Worm (Caenorhabditis elegans) whole organism, young adult: ENCODE data around the gene F15A8.1.

Experiments used
- attf-5 ChIP-seq: fragments of 200-800 bp; sonication (Bioruptor generic); optimal IDR thresholded peaks from 2 replicates; lab custom pipeline; 2018; ENCODE audit warnings: mild to moderate bottlenecking, missing genetic modification characterization, missing compliant biosample characterization
- lsy-27 ChIP-seq: sonication (generic microtip); optimal IDR thresholded peaks from 2 replicates; lab custom pipeline; 2017; ENCODE audit warnings: missing genetic modification characterization, mild to moderate bottlenecking, missing compliant biosample characterization, antibody characterized with exemption, missing genotype, borderline replicate concordance; ENCODE audit not compliant: insufficient read depth

DNA sequence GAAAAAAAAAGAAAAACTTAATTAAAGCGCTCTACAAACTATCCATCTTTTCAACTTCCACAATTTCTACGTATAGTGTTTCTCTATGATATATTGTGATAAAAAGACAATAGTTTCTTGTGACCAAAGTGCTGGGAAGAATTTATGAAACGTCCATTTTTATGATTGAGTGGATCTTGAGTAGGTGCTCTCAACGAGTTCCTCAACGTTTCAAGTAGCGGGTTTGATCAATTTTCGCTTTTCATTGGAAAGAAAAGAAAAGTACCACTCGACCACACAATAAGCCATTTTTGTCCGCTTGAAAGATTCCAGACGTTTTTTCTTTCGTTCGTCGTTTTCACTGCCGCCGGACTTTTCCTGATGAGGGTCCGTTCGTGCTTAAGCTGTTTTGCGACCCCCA is 43.3 kb upstream of the F15A8.1 start:
- no peak for TF ChIP-seq lsy-27
- TF ChIP-seq attf-5 (GFP tag; lab: Kevin White, UChicago), result no peak
